Fruit fly (Drosophila melanogaster) whole organism, embryonic: ENCODE results near the gene Ir31a.

Experiments
- CG10543 ChIP-seq: fragments of 200-800 bp; sonication (Bioruptor generic); optimal IDR thresholded peaks from 3 replicates; lab custom pipeline; 2017; ENCODE audit warnings: missing biosample characterization, mild to moderate bottlenecking, missing genetic modification characterization, moderate library complexity
- CG11456 ChIP-seq: fragments of 200-800 bp; sonication (Bioruptor generic); IDR thresholded peaks from 3 replicates; pipeline ENCODE4 v1.3.6; 2022; ENCODE audit warnings: missing biosample characterization, missing genetic modification characterization
- CG11695 ChIP-seq: fragments of 200-800 bp; sonication (Bioruptor generic); IDR thresholded peaks from 3 replicates; pipeline ENCODE4 v1.3.6; 2022; ENCODE audit warnings: missing biosample characterization, missing genetic modification characterization
- CG12391 ChIP-seq: fragments of 200-800 bp; sonication (Bioruptor generic); optimal IDR thresholded peaks from 3 replicates; lab custom pipeline; 2018; ENCODE audit warnings: missing biosample characterization, mild to moderate bottlenecking, missing genetic modification characterization, moderate library complexity
- CG13775 ChIP-seq: fragments of 200-800 bp; sonication (Bioruptor generic); optimal IDR thresholded peaks from 3 replicates; lab custom pipeline; 2017; ENCODE audit warnings: missing biosample characterization, mild to moderate bottlenecking, missing genetic modification characterization
- CG13894 ChIP-seq: fragments of 200-800 bp; sonication (Bioruptor generic); optimal IDR thresholded peaks from 3 replicates; lab custom pipeline; 2018; ENCODE audit warnings: missing biosample characterization, mild to moderate bottlenecking, missing genetic modification characterization, moderate library complexity
- CG14965 ChIP-seq: fragments of 200-800 bp; sonication (Bioruptor generic); optimal IDR thresholded peaks from 2 replicates; lab custom pipeline; 2016; ENCODE audit warnings: missing biosample characterization, missing genetic modification characterization, borderline replicate concordance
- CG1603 ChIP-seq: fragments of 200-800 bp; sonication (Bioruptor generic); optimal IDR thresholded peaks from 2 replicates; lab custom pipeline; 2019; ENCODE audit warnings: missing biosample characterization, mild to moderate bottlenecking, missing genetic modification characterization, moderate library complexity
- CG17328 ChIP-seq: fragments of 200-800 bp; sonication (Bioruptor generic); IDR thresholded peaks from 2 replicates; pipeline ENCODE4 v1.3.6; 2022; ENCODE audit warnings: missing biosample characterization, missing genetic modification characterization
- CG17359 ChIP-seq: fragments of 200-800 bp; sonication (Bioruptor generic); optimal IDR thresholded peaks from 3 replicates; lab custom pipeline; 2018; ENCODE audit warnings: missing biosample characterization, mild to moderate bottlenecking, missing genetic modification characterization, moderate library complexity
- CG1792 ChIP-seq: fragments of 200-800 bp; sonication (Bioruptor generic); optimal IDR thresholded peaks from 2 replicates; lab custom pipeline; 2016; ENCODE audit warnings: missing biosample characterization, missing genetic modification characterization
- CG2116 ChIP-seq: fragments of 200-800 bp; sonication (Bioruptor generic); optimal IDR thresholded peaks from 3 replicates; lab custom pipeline; 2018; ENCODE audit warnings: missing biosample characterization, mild to moderate bottlenecking, missing genetic modification characterization
- CG31441 ChIP-seq: fragments of 200-800 bp; sonication (Bioruptor generic); IDR thresholded peaks from 2 replicates; pipeline ENCODE4 v1.3.6; 2022; ENCODE audit warnings: missing biosample characterization, missing genetic modification characterization
- CG34422 ChIP-seq: fragments of 200-800 bp; sonication (Bioruptor generic); IDR thresholded peaks from 3 replicates; pipeline ENCODE4 v1.3.6; 2022; ENCODE audit warnings: missing biosample characterization, missing genetic modification characterization
- CG4328 ChIP-seq: fragments of 200-800 bp; sonication (Bioruptor generic); optimal IDR thresholded peaks from 3 replicates; lab custom pipeline; 2017; ENCODE audit warnings: missing biosample characterization, missing genetic modification reagents, missing genetic modification characterization
- CG4424 ChIP-seq: fragments of 200-800 bp; sonication (Bioruptor generic); optimal IDR thresholded peaks from 3 replicates; lab custom pipeline; 2016; ENCODE audit warnings: missing biosample characterization, missing genetic modification characterization
- CG5180 ChIP-seq: fragments of 200-800 bp; sonication (Bioruptor generic); optimal IDR thresholded peaks from 3 replicates; lab custom pipeline; 2017; ENCODE audit warnings: missing biosample characterization, missing genetic modification characterization, mild to moderate bottlenecking, moderate library complexity, missing genetic modification reagents
- CG6813 ChIP-seq: fragments of 200-800 bp; sonication (Bioruptor generic); optimal IDR thresholded peaks from 2 replicates; lab custom pipeline; 2017; ENCODE audit warnings: missing biosample characterization, missing genetic modification characterization, mild to moderate bottlenecking, moderate library complexity, missing genetic modification reagents
- CG6854 ChIP-seq: fragments of 200-800 bp; sonication (Bioruptor generic); optimal IDR thresholded peaks from 3 replicates; lab custom pipeline; 2017; ENCODE audit warnings: missing biosample characterization, mild to moderate bottlenecking, missing genetic modification characterization
- CG7357 ChIP-seq: fragments of 200-800 bp; sonication (Bioruptor generic); IDR thresholded peaks from 3 replicates; pipeline ENCODE4 v1.3.6; 2022; ENCODE audit warnings: missing biosample characterization, missing genetic modification characterization
- CG8290 ChIP-seq, 3 experiments: fragments of 200-800 bp; sonication (Bioruptor generic); optimal IDR thresholded peaks; 2 replicates each; lab custom pipeline; 2016 to 2019; ENCODE audit warnings: missing biosample characterization in 3 of 3, missing genetic modification characterization in 3 of 3, mild to moderate bottlenecking in 2 of 3, moderate library complexity in 1 of 3
- CG9437 ChIP-seq: fragments of 200-800 bp; sonication (Bioruptor generic); optimal IDR thresholded peaks from 2 replicates; lab custom pipeline; 2018; ENCODE audit warnings: missing biosample characterization, mild to moderate bottlenecking, missing genetic modification characterization
- CoRest ChIP-seq: fragments of 200-800 bp; sonication (Bioruptor generic); optimal IDR thresholded peaks from 3 replicates; lab custom pipeline; 2018; ENCODE audit warnings: missing biosample characterization, mild to moderate bottlenecking, missing genetic modification characterization, moderate library complexity
- Drgx ChIP-seq: fragments of 200-800 bp; sonication (Bioruptor generic); IDR thresholded peaks from 2 replicates; pipeline ENCODE4 v1.3.6; 2022; ENCODE audit warnings: missing biosample characterization, missing genetic modification characterization
- E2f2 ChIP-seq: fragments of 200-800 bp; sonication (Bioruptor generic); IDR thresholded peaks from 2 replicates; pipeline ENCODE4 v1.3.6; 2022; ENCODE audit warnings: missing biosample characterization, missing genetic modification characterization
- HLH4C ChIP-seq: fragments of 200-800 bp; sonication (Bioruptor generic); IDR thresholded peaks from 3 replicates; pipeline ENCODE4 v1.3.6; 2022; ENCODE audit warnings: missing biosample characterization, missing genetic modification characterization; ENCODE audit not compliant: partially characterized antibody
- Hand ChIP-seq: fragments of 200-800 bp; sonication (Bioruptor generic); optimal IDR thresholded peaks from 2 replicates; lab custom pipeline; 2017; ENCODE audit warnings: mild to moderate bottlenecking, missing biosample characterization, missing genetic modification reagents, missing genetic modification characterization
- HmgD ChIP-seq: fragments of 200-800 bp; sonication (Bioruptor generic); optimal IDR thresholded peaks from 3 replicates; lab custom pipeline; 2016; ENCODE audit warnings: missing biosample characterization, missing genetic modification characterization
- Hr3 ChIP-seq: fragments of 200-800 bp; sonication (Bioruptor generic); optimal IDR thresholded peaks from 3 replicates; lab custom pipeline; 2016; ENCODE audit warnings: missing biosample characterization, missing genetic modification characterization
- Hr39 ChIP-seq: fragments of >200 bp; optimal IDR thresholded peaks from 2 replicates; lab custom pipeline; 2017
- Lim3 ChIP-seq: fragments of 200-800 bp; sonication (Bioruptor generic); IDR thresholded peaks from 2 replicates; pipeline ENCODE4 v1.3.6; 2022; ENCODE audit warnings: missing biosample characterization, missing genetic modification characterization
- NC2α ChIP-seq: fragments of 200-800 bp; sonication (Bioruptor generic); optimal IDR thresholded peaks from 2 replicates; lab custom pipeline; 2016; ENCODE audit warnings: missing biosample characterization, missing genetic modification characterization
- NC2β ChIP-seq: fragments of 200-800 bp; sonication (Bioruptor generic); optimal IDR thresholded peaks from 2 replicates; lab custom pipeline; 2016; ENCODE audit warnings: missing biosample characterization, missing genetic modification characterization
- Scr ChIP-seq: fragments of 200-800 bp; sonication (Bioruptor generic); IDR thresholded peaks from 2 replicates; pipeline ENCODE4 v1.3.6; 2022; ENCODE audit warnings: missing biosample characterization, missing genetic modification characterization; ENCODE audit not compliant: partially characterized antibody
- YL-1 ChIP-seq: fragments of 200-800 bp; sonication (Bioruptor generic); optimal IDR thresholded peaks from 3 replicates; lab custom pipeline; 2017; ENCODE audit warnings: missing biosample characterization, mild to moderate bottlenecking, missing genetic modification characterization
- cas ChIP-seq: fragments of 200-800 bp; sonication (Bioruptor generic); IDR thresholded peaks from 2 replicates; pipeline ENCODE4 v1.3.6; 2022; ENCODE audit warnings: missing biosample characterization, missing genetic modification characterization
- cg ChIP-seq: fragments of 200-800 bp; sonication (Bioruptor generic); optimal IDR thresholded peaks from 3 replicates; lab custom pipeline; 2019; ENCODE audit warnings: missing biosample characterization, mild to moderate bottlenecking, missing genetic modification characterization, moderate library complexity
- da ChIP-seq: fragments of 200-800 bp; sonication (Bioruptor generic); optimal IDR thresholded peaks from 2 replicates; lab custom pipeline; 2016; ENCODE audit warnings: missing biosample characterization, missing genetic modification characterization
- dm ChIP-seq: fragments of 200-800 bp; sonication (Bioruptor generic); optimal IDR thresholded peaks from 3 replicates; lab custom pipeline; 2016; ENCODE audit warnings: missing biosample characterization, missing genetic modification characterization
- dmrt11E ChIP-seq: fragments of 200-800 bp; sonication (Bioruptor generic); optimal IDR thresholded peaks from 3 replicates; lab custom pipeline; 2018; ENCODE audit warnings: missing biosample characterization, mild to moderate bottlenecking, missing genetic modification characterization, moderate library complexity
- dpn ChIP-seq, 2 experiments: fragments of 200-800 bp; sonication (Bioruptor generic); optimal IDR thresholded peaks; 3 replicates each; lab custom pipeline; 2016; ENCODE audit warnings: missing biosample characterization in 2 of 2, missing genetic modification characterization in 2 of 2
- ham ChIP-seq: fragments of 200-800 bp; sonication (Bioruptor generic); IDR thresholded peaks from 2 replicates; pipeline ENCODE4 v1.3.6; 2022; ENCODE audit warnings: missing biosample characterization, missing genetic modification characterization
- knrl ChIP-seq: fragments of 200-800 bp; sonication (Bioruptor generic); IDR thresholded peaks from 3 replicates; pipeline ENCODE4 v1.3.6; 2022; ENCODE audit warnings: missing biosample characterization, missing genetic modification characterization; ENCODE audit not compliant: partially characterized antibody
- lab ChIP-seq: fragments of 200-800 bp; sonication (Bioruptor generic); optimal IDR thresholded peaks from 3 replicates; lab custom pipeline; 2017; ENCODE audit warnings: missing biosample characterization, missing genetic modification characterization, mild to moderate bottlenecking, moderate library complexity, missing genetic modification reagents
- lov ChIP-seq, 2 experiments: fragments of 200-800 bp in 1 of 2; fragments of >200 bp in 1 of 2; sonication (Bioruptor generic) in 1 of 2; IDR thresholded peaks in 1 of 2; optimal IDR thresholded peaks in 1 of 2; 2 replicates in 1 of 2; 3 replicates in 1 of 2; pipeline versions ENCODE4 v1.3.6 to Lab custom; 2017 to 2022; ENCODE audit warnings: missing biosample characterization in 1 of 2, missing genetic modification characterization in 1 of 2
- otp ChIP-seq: fragments of 200-800 bp; sonication (Bioruptor generic); IDR thresholded peaks from 3 replicates; pipeline ENCODE4, ENCODE4 v1.3.6; 2022; ENCODE audit warnings: missing biosample characterization, missing genetic modification characterization
- wdn ChIP-seq: fragments of 200-800 bp; sonication (Bioruptor generic); IDR thresholded peaks from 2 replicates; pipeline ENCODE4 v1.3.6; 2022; ENCODE audit warnings: missing biosample characterization, missing genetic modification characterization
- zfh2 ChIP-seq: fragments of 200-800 bp; sonication (Bioruptor generic); optimal IDR thresholded peaks from 2 replicates; lab custom pipeline; 2016; ENCODE audit warnings: missing biosample characterization, missing genetic modification characterization

Ir31a gene

DNA sequence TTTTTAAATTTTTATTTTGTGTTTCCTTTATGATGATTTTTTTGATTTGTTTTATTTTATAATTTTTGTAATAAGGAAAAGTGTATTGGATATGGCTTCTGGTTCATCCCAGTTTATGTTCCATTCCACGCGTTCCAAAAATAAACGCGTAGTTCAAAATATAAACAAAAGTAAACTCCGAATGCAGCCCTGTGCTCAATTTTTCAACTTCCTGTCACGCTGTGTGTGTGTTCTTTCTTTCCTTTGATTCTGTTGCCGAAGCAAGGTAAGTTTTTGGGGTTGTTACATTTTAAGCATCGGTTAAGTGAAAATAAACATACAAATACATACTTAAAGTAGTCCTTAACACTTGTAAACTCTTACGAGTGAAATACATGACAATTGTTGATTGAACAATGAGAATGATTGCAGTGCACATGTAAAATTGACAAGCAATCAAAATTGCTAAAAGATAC is 2.8 kb downstream of the Ir31a start, which contains the start of the genes Ip259 and RpS27A (continued):
- TF ChIP-seq NC2α (GFP tag; lab: Kevin White, UChicago) = peak; percentile 47
- peak; percentile 95 for TF ChIP-seq da (GFP tag; lab: Kevin White, UChicago)
- peak; percentile 100 for TF ChIP-seq CG1603
- peak; percentile 65 for TF ChIP-seq CoRest (tag; lab: Kevin White, UChicago)
- no peak for TF ChIP-seq lab
- TF ChIP-seq E2f2 = peak; percentile 27; the same call in 1 of the 2 replicates
- 0 out of 2 replicates have a peak, but pooled peaks have one; percentile 35 for TF ChIP-seq cas
- peak; percentile 73 for TF ChIP-seq CG4328 (GFP tag; lab: Kevin White, UChicago)
- TF ChIP-seq CG4424 (GFP tag; lab: Kevin White, UChicago) = peak; percentile 70
- no peak for TF ChIP-seq Hr39
- peak; percentile 83; the same call in 2 of the 3 replicates for TF ChIP-seq CG34422
- no peak; the same call in 2 of the 3 replicates for TF ChIP-seq knrl (GFP tag; lab: Robert Waterston, UW)
- no peak for TF ChIP-seq ham (GFP tag; lab: Robert Waterston, UW)
- TF ChIP-seq CG9437 = peak; percentile 74
- peak; percentile 46 for TF ChIP-seq CG5180 (GFP tag; lab: Kevin White, UChicago)
- TF ChIP-seq Hr3 (GFP tag; lab: Kevin White, UChicago) = peak; percentile 33
- TF ChIP-seq CG13894 (tag; lab: Kevin White, UChicago) = no peak
- TF ChIP-seq Drgx = 0 out of 2 replicates have a peak, but pooled peaks have one; percentile 5
- no peak; the same call in 2 of the 3 replicates for TF ChIP-seq otp (GFP tag; lab: Robert Waterston, UW)
- TF ChIP-seq cg = no peak
- TF ChIP-seq zfh2 (GFP tag; lab: Kevin White, UChicago) = peak; percentile 57
- TF ChIP-seq CG12391 = peak; percentile 68
- peak; percentile 96 for TF ChIP-seq dm (GFP tag; lab: Kevin White, UChicago)
- no peak; the same call in 1 of the 3 replicates for TF ChIP-seq CG11456 (GFP tag; lab: Robert Waterston, UW)
- peak; percentile 35 for TF ChIP-seq HmgD (GFP tag; lab: Kevin White, UChicago)
- peak; percentile 71 for TF ChIP-seq dmrt11E (tag; lab: Kevin White, UChicago)
- peak; percentile 87 for TF ChIP-seq CG13775
- TF ChIP-seq CG14965 (GFP tag; lab: Kevin White, UChicago) = no peak
- TF ChIP-seq wdn = peak; percentile 54; the same call in 1 of the 2 replicates
- peak; percentile 15 for TF ChIP-seq CG1792 (GFP tag; lab: Kevin White, UChicago)
- peak; percentile 25 for TF ChIP-seq Hand
- TF ChIP-seq CG11695 (GFP tag; lab: Robert Waterston, UW) = peak; percentile 57; the same call in 2 of the 3 replicates
- peak; percentile 87 for TF ChIP-seq CG17328 (GFP tag; lab: Robert Waterston, UW)
- TF ChIP-seq NC2β (GFP tag; lab: Kevin White, UChicago) = peak; percentile 96
- peak; percentile 98 for TF ChIP-seq CG2116 (GFP tag; lab: Kevin White, UChicago)
- TF ChIP-seq HLH4C = no peak
- peak; percentile 75 for TF ChIP-seq CG17359 (tag; lab: Kevin White, UChicago)
- TF ChIP-seq Lim3 = no peak
- TF ChIP-seq CG10543 (GFP tag; lab: Kevin White, UChicago) = peak; percentile 67
- peak; percentile 83 for TF ChIP-seq CG6813 (GFP tag; lab: Kevin White, UChicago)
- TF ChIP-seq dpn (GFP tag; optimal IDR thresholded peaks at IDR 0.05; lab: Kevin White, UChicago) = peak; percentile 30 to 82
- TF ChIP-seq Scr = no peak
- peak; percentile 74 for TF ChIP-seq CG8290 (GFP tag; optimal IDR thresholded peaks at IDR 0.05; lab: Kevin White, UChicago)
- peak in 1 of 2 experiments; percentile 63 for TF ChIP-seq CG8290 (tag; optimal IDR thresholded peaks at IDR 0.05; lab: Kevin White, UChicago)
- TF ChIP-seq CG6854 (GFP tag; lab: Kevin White, UChicago) = peak; percentile 71
- TF ChIP-seq CG31441 = no peak; the same call in 1 of the 2 replicates
- peak; percentile 61; the same call in 1 of the 3 replicates for TF ChIP-seq CG7357 (GFP tag; lab: Robert Waterston, UW)
- TF ChIP-seq YL-1 (GFP tag; lab: Kevin White, UChicago) = peak; percentile 93
- TF ChIP-seq lov (optimal IDR thresholded peaks at IDR 0.05; lab: Kevin White, UChicago) = no peak
- peak; percentile 93 for TF ChIP-seq lov (GFP tag; IDR thresholded peaks at IDR 0.05; lab: Robert Waterston, UW)
